Worm (Caenorhabditis elegans) whole organism, L1 larva: Measurements from ENCODE around the gene pus-1.

Experiments
- elt-3 ChIP-seq, 6 experiments: fragments of 150-350 bp in 1 of 6; sonication (generic microtip); optimal IDR thresholded peaks; 2 replicates each; lab custom pipeline; 2017 to 2018; ENCODE audit warnings: missing biosample characterization in 6 of 6, missing genetic modification characterization in 6 of 6, inconsistent platforms in 1 of 6
- fos-1 ChIP-seq: fragments of 150-350 bp; optimal IDR thresholded peaks from 2 replicates; lab custom pipeline; 2014; ENCODE audit warnings: missing biosample characterization, missing genetic modification characterization
- jun-1 ChIP-seq: fragments of 150-350 bp; optimal IDR thresholded peaks from 2 replicates; lab custom pipeline; 2014; ENCODE audit warnings: missing biosample characterization, missing genetic modification reagents, missing genetic modification characterization
- lsy-2 ChIP-seq, 2 experiments: fragments of 150-350 bp; optimal IDR thresholded peaks; 2 replicates each; lab custom pipeline; 2014; ENCODE audit warnings: missing biosample characterization in 2 of 2, missing genetic modification characterization in 2 of 2
- nhr-77 ChIP-seq: fragments of 150-350 bp; optimal IDR thresholded peaks from 2 replicates; lab custom pipeline; 2014; ENCODE audit warnings: missing biosample characterization, missing genetic modification characterization
- nhr-90 ChIP-seq: sonication (generic microtip); optimal IDR thresholded peaks from 2 replicates; lab custom pipeline; 2016; ENCODE audit warnings: mild to moderate bottlenecking, missing genetic modification characterization, missing compliant biosample characterization; ENCODE audit not compliant: poor library complexity
- unc-130 ChIP-seq: fragments of 150-350 bp; optimal IDR thresholded peaks from 2 replicates; lab custom pipeline; 2017; ENCODE audit warnings: missing biosample characterization, missing genetic modification characterization, inconsistent platforms
- unc-62 ChIP-seq: fragments of 150-350 bp; optimal IDR thresholded peaks from 2 replicates; lab custom pipeline; 2014; ENCODE audit warnings: missing biosample characterization, missing genetic modification reagents, missing genetic modification characterization
- vab-15 ChIP-seq: sonication (generic microtip); optimal IDR thresholded peaks from 2 replicates; lab custom pipeline; 2017; ENCODE audit warnings: missing genotype, mild to moderate bottlenecking, missing genetic modification characterization, missing compliant biosample characterization
- ztf-4 ChIP-seq: fragments of 150-350 bp; optimal IDR thresholded peaks from 2 replicates; lab custom pipeline; 2014; ENCODE audit warnings: missing biosample characterization, missing genetic modification characterization

- TF ChIP-seq nhr-77 (tag; lab: Kevin White, UChicago) (no peak), elt-3 (tag; optimal IDR thresholded peaks at IDR 0.05; lab: Kevin White, UChicago) (no peak), vab-15 (no peak), fos-1 (no peak), jun-1 (tag; lab: Kevin White, UChicago) (no peak), unc-62 (GFP tag; lab: Kevin White, UChicago) (no peak), ztf-4 (tag; lab: Kevin White, UChicago) (no peak), nhr-90 (tag; lab: Kevin White, UChicago) (no peak), lsy-2 (tag; optimal IDR thresholded peaks at IDR 0.05; lab: Kevin White, UChicago) (no peak), unc-130 (tag; lab: Kevin White, UChicago) (no peak)
These were observed 38.1 kb upstream of the pus-1 start, which contains the start of gene phy-3 for ce11 chrV:16832865-16833264.
